Worm (Caenorhabditis elegans): ENCODE data around the gene ttr-50.

ce11 chrIV:11668001-11668400 lies 27.2 kb upstream of the ttr-50 start, which contains the start of gene atg-4.2:
- TF ChIP-seq ztf-23 (GFP tag; IDR thresholded peaks at IDR 0.05) (no peak), T22C8.4 (GFP tag; IDR thresholded peaks at IDR 0.05) (no peak), ztf-29 (GFP tag; IDR thresholded peaks at IDR 0.05) (no peak), med-1 (GFP tag; optimal IDR thresholded peaks at IDR 0.05; ENCODE audit: insufficient read depth) (no peak), ref-1 (GFP tag; conservative IDR thresholded peaks at IDR 0.05) (no peak), cog-1 (tag; optimal IDR thresholded peaks at IDR 0.05) (no peak), klf-2 (GFP tag; conservative IDR thresholded peaks at IDR 0.05) (no peak), flt-1 (GFP tag; IDR thresholded peaks at IDR 0.05) (no peak), tab-1 (GFP tag; IDR thresholded peaks at IDR 0.05) (no peak)

Data from whole organism, midembryonic.